Worm (Caenorhabditis elegans): ENCODE data around the gene Y54G2A.11.
"Not testable (repeated sequence)": the region's sequence is repeated elsewhere in the genome, so short reads cannot be mapped to it uniquely, and the experiment has no call there.

The Y54G2A.11 gene

DNA sequence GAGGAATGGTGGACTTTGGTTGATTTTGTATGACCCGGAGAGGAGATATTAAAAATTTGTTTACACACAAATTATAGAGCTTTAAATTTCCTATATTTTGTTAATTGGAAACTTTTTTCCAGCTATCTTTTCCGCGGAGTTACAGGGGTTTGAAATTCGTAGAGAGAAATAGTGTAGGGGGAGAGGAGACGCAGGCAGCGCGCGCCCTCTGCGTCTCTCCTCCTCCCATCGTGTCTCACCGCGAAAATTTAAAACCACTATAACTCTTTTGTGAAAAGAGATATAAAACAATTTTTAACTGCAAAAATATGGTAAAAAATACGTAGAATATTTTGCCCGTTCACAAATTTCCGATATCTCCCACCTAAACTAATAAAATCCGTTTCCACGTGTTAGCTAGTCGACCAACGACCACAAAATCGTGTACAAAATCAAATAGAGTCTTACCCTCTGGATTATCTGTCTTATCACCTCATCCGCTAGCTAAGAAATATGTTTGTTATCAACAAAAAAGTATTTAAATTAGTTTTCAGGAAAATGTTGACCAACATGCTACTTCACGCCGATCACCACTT lies 29.0 kb downstream of the Y54G2A.11 start, which contains the start of gene nhr-277 (continued):
- TF ChIP-seq madf-5 (GFP tag; IDR thresholded peaks at IDR 0.05) = no peak
- no peak for TF ChIP-seq lin-13 (GFP tag; optimal IDR thresholded peaks at IDR 0.05)
- no peak for TF ChIP-seq D1046.2 (GFP tag; IDR thresholded peaks at IDR 0.05)

DNA sequence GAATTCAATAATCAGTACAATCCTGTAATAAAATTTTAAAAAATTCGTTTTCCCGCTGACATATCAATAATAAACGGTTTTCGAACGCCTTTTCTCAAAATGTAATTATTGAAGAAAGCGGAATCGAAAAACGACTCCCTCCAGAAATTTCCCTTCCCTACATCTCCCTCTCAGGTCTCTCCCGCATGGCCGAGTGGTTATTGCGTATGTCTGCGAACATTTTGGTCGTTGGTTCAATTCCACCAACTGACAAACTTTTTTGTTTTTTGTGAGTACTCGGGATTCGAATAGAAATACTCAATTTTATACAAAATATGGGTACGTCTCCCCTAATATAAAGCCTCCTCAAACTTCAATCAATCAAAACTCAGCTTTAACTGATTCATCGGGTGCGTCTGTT lies 31.6 kb downstream of the Y54G2A.11 start:
- peak; percentile 87 for TF ChIP-seq ZK337.2 (GFP tag; IDR thresholded peaks at IDR 0.05)
- TF ChIP-seq egl-43 (GFP tag; IDR thresholded peaks at IDR 0.05) = peak; percentile 97
- peak; percentile 84 for TF ChIP-seq snpc-1.2 (GFP tag; IDR thresholded peaks at IDR 0.05)
- TF ChIP-seq ctbp-1 (GFP tag; IDR thresholded peaks at IDR 0.05) = peak; percentile 90
- TF ChIP-seq F44E2.7 (GFP tag; IDR thresholded peaks at IDR 0.05) = peak; percentile 98
- peak; percentile 79 for TF ChIP-seq lin-29 (GFP tag; IDR thresholded peaks at IDR 0.05)
- TF ChIP-seq tra-1 (GFP tag; IDR thresholded peaks at IDR 0.05) = peak; percentile 89
- TF ChIP-seq D1046.2 (GFP tag; IDR thresholded peaks at IDR 0.05) = peak; percentile 92
- peak; percentile 72; the same call in 1 of the 2 replicates for TF ChIP-seq Y75B8A.6 (GFP tag; IDR thresholded peaks at IDR 0.05)
- TF ChIP-seq lim-7 (GFP tag; IDR thresholded peaks at IDR 0.05) = peak; percentile 99
- TF ChIP-seq dmd-6 (GFP tag; IDR thresholded peaks at IDR 0.05) = peak; percentile 65
- peak; percentile 90 for TF ChIP-seq madf-9 (GFP tag; conservative IDR thresholded peaks at IDR 0.05)
- TF ChIP-seq ceh-20 (GFP tag; IDR thresholded peaks at IDR 0.05) = peak; percentile 73; the same call in 1 of the 2 replicates
- TF ChIP-seq mdt-29 (GFP tag; IDR thresholded peaks at IDR 0.05) = peak; percentile 81
- TF ChIP-seq daf-8 (GFP tag; IDR thresholded peaks at IDR 0.05) = peak; percentile 21; the same call in 1 of the 2 replicates
- peak; percentile 78 for TF ChIP-seq T26A8.4 (GFP tag; IDR thresholded peaks at IDR 0.05)
- peak; percentile 88; the same call in 1 of the 2 replicates for TF ChIP-seq zip-11 (GFP tag; IDR thresholded peaks at IDR 0.05)
- peak; percentile 90 to 93 for TF ChIP-seq madf-5 (GFP tag; IDR thresholded peaks at IDR 0.05)
- TF ChIP-seq php-3 (GFP tag; IDR thresholded peaks at IDR 0.05) = peak; percentile 81
- peak; percentile 97 for TF ChIP-seq vab-7 (GFP tag; IDR thresholded peaks at IDR 0.05)
- TF ChIP-seq saeg-2 (GFP tag; IDR thresholded peaks at IDR 0.05) = peak; percentile 85
- TF ChIP-seq F26F4.8 (GFP tag; conservative IDR thresholded peaks at IDR 0.05) = peak; percentile 97
- TF ChIP-seq ceh-44 (GFP tag; IDR thresholded peaks at IDR 0.05) = peak; percentile 88
- TF ChIP-seq Y48G9A.11 (GFP tag; IDR thresholded peaks at IDR 0.05) = peak; percentile 84
- TF ChIP-seq arid-1 (GFP tag; conservative IDR thresholded peaks at IDR 0.05) = peak; percentile 92
- peak; percentile 89 for TF ChIP-seq lin-1 (GFP tag; IDR thresholded peaks at IDR 0.05)
- peak; percentile 92 for TF ChIP-seq nhr-41 (GFP tag; IDR thresholded peaks at IDR 0.05)
- TF ChIP-seq nhr-42 (GFP tag; IDR thresholded peaks at IDR 0.05) = peak; percentile 79
- TF ChIP-seq lin-38 (GFP tag; IDR thresholded peaks at IDR 0.05) = peak; percentile 85
- TF ChIP-seq mxl-2 (GFP tag; conservative IDR thresholded peaks at IDR 0.05) = peak; percentile 81
- TF ChIP-seq hmg-1.1 (GFP tag; IDR thresholded peaks at IDR 0.05) = peak; percentile 88
- peak; percentile 95 for TF ChIP-seq Y105C5A.15 (GFP tag; IDR thresholded peaks at IDR 0.05)
- peak; percentile 33; the same call in 1 of the 2 replicates for TF ChIP-seq zfp-3 (GFP tag; conservative IDR thresholded peaks at IDR 0.05)
- peak; percentile 94 for TF ChIP-seq pha-4 (GFP tag; IDR thresholded peaks at IDR 0.05)
- TF ChIP-seq pha-4 (tag; optimal IDR thresholded peaks at IDR 0.05) = not testable (repeated sequence)
- TF ChIP-seq dmd-8 (GFP tag; IDR thresholded peaks at IDR 0.05) = peak; percentile 99

DNA sequence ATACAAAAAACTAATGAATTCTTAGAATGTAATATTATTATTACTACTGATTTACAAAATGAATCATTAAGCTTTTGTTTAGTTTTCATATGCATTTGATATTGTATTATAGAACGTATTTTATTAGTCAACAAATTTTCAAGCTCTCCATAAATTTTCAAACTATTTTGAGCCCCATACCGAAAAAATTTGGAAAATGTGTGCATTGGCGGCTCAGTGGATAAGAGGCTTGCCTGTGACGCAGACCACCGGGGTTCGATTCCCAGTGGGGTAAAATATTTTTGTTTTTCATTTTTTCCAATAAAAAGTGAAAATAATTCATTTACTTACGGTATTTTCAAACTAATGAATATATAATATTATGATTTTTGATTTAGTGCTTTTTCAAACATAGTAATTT lies 33.1 kb downstream of the Y54G2A.11 start:
- TF ChIP-seq hlh-11 (tag; optimal IDR thresholded peaks at IDR 0.05) (no peak), rbr-2 (tag; optimal IDR thresholded peaks at IDR 0.05) (no peak), arid-1 (GFP tag; conservative IDR thresholded peaks at IDR 0.05) (no peak), ztf-11 (tag; optimal IDR thresholded peaks at IDR 0.05) (no peak), D1046.2 (GFP tag; IDR thresholded peaks at IDR 0.05) (no peak), mep-1 (tag; optimal IDR thresholded peaks at IDR 0.05) (no peak), ceh-20 (GFP tag; IDR thresholded peaks at IDR 0.05) (no peak), zip-2 (tag; optimal IDR thresholded peaks at IDR 0.05) (no peak), ZK546.5 (tag; optimal IDR thresholded peaks at IDR 0.05) (no peak), daf-8 (GFP tag; IDR thresholded peaks at IDR 0.05) (no peak), lir-3 (tag; optimal IDR thresholded peaks at IDR 0.05) (no peak), dve-1 (tag; optimal IDR thresholded peaks at IDR 0.05; ENCODE audit: insufficient read depth) (no peak), Y48G9A.11 (GFP tag; IDR thresholded peaks at IDR 0.05) (no peak), sdz-12 (GFP tag; optimal IDR thresholded peaks at IDR 0.05) (no peak), snpc-4 (tag; optimal IDR thresholded peaks at IDR 0.05) (no peak), cey-2 (tag; optimal IDR thresholded peaks at IDR 0.05; ENCODE audit: borderline replicate concordance, insufficient read depth) (no peak)
